Worm (Caenorhabditis elegans) whole organism, L1 larva: ENCODE data around the gene chmp-7.

Experiments
- C34B4.2 ChIP-seq: sonication (generic microtip); optimal IDR thresholded peaks from 2 replicates; lab custom pipeline; 2017; ENCODE audit warnings: mild to moderate bottlenecking, missing genetic modification characterization, missing compliant biosample characterization
- F16B12.6 ChIP-seq: fragments of 150-350 bp; optimal IDR thresholded peaks from 2 replicates; lab custom pipeline; 2014; ENCODE audit warnings: missing biosample characterization, missing genetic modification characterization
- aha-1 ChIP-seq: fragments of 150-350 bp; optimal IDR thresholded peaks from 2 replicates; lab custom pipeline; 2014; ENCODE audit warnings: missing biosample characterization, missing genetic modification characterization
- alr-1 ChIP-seq: fragments of 200-800 bp; sonication (Bioruptor generic); optimal IDR thresholded peaks from 2 replicates; lab custom pipeline; 2018; ENCODE audit warnings: borderline replicate concordance, mild to moderate bottlenecking, missing genetic modification characterization, missing compliant biosample characterization
- blmp-1 ChIP-seq: fragments of 150-350 bp; optimal IDR thresholded peaks from 2 replicates; lab custom pipeline; 2014; ENCODE audit warnings: missing biosample characterization, missing genetic modification characterization
- ceh-63 ChIP-seq: fragments of 200-800 bp; sonication (Bioruptor generic); optimal IDR thresholded peaks from 2 replicates; lab custom pipeline; 2018; ENCODE audit warnings: mild to moderate bottlenecking, missing genetic modification characterization, missing compliant biosample characterization
- ces-1 ChIP-seq: fragments of 150-350 bp; optimal IDR thresholded peaks from 2 replicates; lab custom pipeline; 2014; ENCODE audit warnings: missing biosample characterization, missing genetic modification reagents, missing genetic modification characterization
- dpl-1 ChIP-seq, 3 experiments: fragments of 150-350 bp in 2 of 3; sonication (generic microtip) in 1 of 3; optimal IDR thresholded peaks; 2 replicates each; lab custom pipeline; 2014 to 2017; ENCODE audit warnings: missing biosample characterization in 3 of 3, missing genetic modification characterization in 3 of 3, missing genetic modification reagents in 3 of 3
- dsc-1 ChIP-seq: sonication (generic microtip); optimal IDR thresholded peaks from 2 replicates; lab custom pipeline; 2016; ENCODE audit warnings: mild to moderate bottlenecking, missing genetic modification characterization, missing compliant biosample characterization
- efl-1 ChIP-seq, 4 experiments: fragments of 150-350 bp; optimal IDR thresholded peaks in 3 of 4; peaks in 1 of 4; 1 replicate in 1 of 4; 2 replicates in 3 of 4; lab custom pipeline; 2014; ENCODE audit warnings: missing biosample characterization in 2 of 4, missing genetic modification characterization in 2 of 4, missing genetic modification reagents in 2 of 4
- efl-3 ChIP-seq: fragments of 200-800 bp; sonication (Bioruptor generic); optimal IDR thresholded peaks from 2 replicates; lab custom pipeline; 2018; ENCODE audit warnings: mild to moderate bottlenecking, missing genetic modification characterization, missing compliant biosample characterization
- elt-3 ChIP-seq, 6 experiments: fragments of 150-350 bp in 1 of 6; sonication (generic microtip); optimal IDR thresholded peaks; 2 replicates each; lab custom pipeline; 2017 to 2018; ENCODE audit warnings: missing biosample characterization in 6 of 6, missing genetic modification characterization in 6 of 6, inconsistent platforms in 1 of 6
- fkh-10 ChIP-seq: sonication (generic microtip); optimal IDR thresholded peaks from 2 replicates; lab custom pipeline; 2017; ENCODE audit warnings: missing biosample characterization, missing genetic modification reagents, missing genetic modification characterization
- grh-1 ChIP-seq: fragments of 200-800 bp; sonication (Bioruptor generic); IDR thresholded peaks from 2 replicates; pipeline ENCODE4 v1.3.6; 2022; ENCODE audit warnings: missing genetic modification reagents, missing genetic modification characterization, missing compliant biosample characterization
- hlh-17 ChIP-seq: fragments of 200-800 bp; sonication (Bioruptor generic); optimal IDR thresholded peaks from 2 replicates; lab custom pipeline; 2018; ENCODE audit warnings: missing genetic modification characterization, mild to moderate bottlenecking, missing compliant biosample characterization, moderate library complexity, borderline replicate concordance
- hpl-2 ChIP-seq: fragments of 150-350 bp; optimal IDR thresholded peaks from 2 replicates; lab custom pipeline; 2014; ENCODE audit warnings: missing biosample characterization, missing genetic modification reagents, missing genetic modification characterization
- irx-1 ChIP-seq: sonication (generic microtip); optimal IDR thresholded peaks from 2 replicates; lab custom pipeline; 2016; ENCODE audit warnings: missing genetic modification characterization, missing compliant biosample characterization
- isw-1 ChIP-seq: fragments of 200-800 bp; sonication (Bioruptor generic); IDR thresholded peaks from 2 replicates; pipeline ENCODE4 v1.3.6; 2022; ENCODE audit warnings: missing genetic modification characterization, missing compliant biosample characterization
- lin-13 ChIP-seq: fragments of 150-350 bp; optimal IDR thresholded peaks from 2 replicates; lab custom pipeline; 2014; ENCODE audit warnings: missing biosample characterization, missing genetic modification reagents, missing genetic modification characterization
- lin-14 ChIP-seq: fragments of 200-800 bp; sonication (Bioruptor generic); optimal IDR thresholded peaks from 2 replicates; lab custom pipeline; 2018; ENCODE audit warnings: mild to moderate bottlenecking, missing genetic modification characterization, moderate library complexity, missing compliant biosample characterization
- lin-35 ChIP-seq, 2 experiments: fragments of 150-350 bp; optimal IDR thresholded peaks; 2 replicates each; lab custom pipeline; 2014; ENCODE audit warnings: missing biosample characterization in 2 of 2, missing genetic modification characterization in 2 of 2, missing genetic modification reagents in 2 of 2
- lsy-2 ChIP-seq, 2 experiments: fragments of 150-350 bp; optimal IDR thresholded peaks; 2 replicates each; lab custom pipeline; 2014; ENCODE audit warnings: missing biosample characterization in 2 of 2, missing genetic modification characterization in 2 of 2
- mdl-1 ChIP-seq, 2 experiments: fragments of 150-350 bp; optimal IDR thresholded peaks; 2 replicates each; lab custom pipeline; 2014 to 2017; ENCODE audit warnings: missing biosample characterization in 2 of 2, missing genetic modification characterization in 2 of 2, inconsistent platforms in 1 of 2
- mep-1 ChIP-seq: fragments of 150-350 bp; optimal IDR thresholded peaks from 2 replicates; lab custom pipeline; 2014; ENCODE audit warnings: missing biosample characterization, missing genetic modification characterization
- nhr-19 ChIP-seq: fragments of 200-800 bp; sonication (Bioruptor generic); conservative IDR thresholded peaks from 2 replicates; pipeline ENCODE4 v1.3.6; 2022; ENCODE audit warnings: missing genetic modification characterization, missing compliant biosample characterization
- nhr-20 ChIP-seq: sonication (generic microtip); optimal IDR thresholded peaks from 2 replicates; lab custom pipeline; 2016; ENCODE audit warnings: mild to moderate bottlenecking, missing genetic modification characterization, missing compliant biosample characterization
- nhr-71 ChIP-seq: sonication (generic microtip); optimal IDR thresholded peaks from 2 replicates; lab custom pipeline; 2016; ENCODE audit warnings: mild to moderate bottlenecking, missing genetic modification characterization, moderate library complexity, missing compliant biosample characterization
- nhr-76 ChIP-seq: sonication (generic microtip); optimal IDR thresholded peaks from 2 replicates; lab custom pipeline; 2017; ENCODE audit warnings: missing biosample characterization, missing genetic modification characterization
- nhr-84 ChIP-seq: sonication (generic microtip); optimal IDR thresholded peaks from 2 replicates; lab custom pipeline; 2017; ENCODE audit warnings: missing biosample characterization, missing genetic modification characterization
- nhr-85 ChIP-seq: sonication (generic microtip); peaks from one replicate; lab custom pipeline; 2016; ENCODE audit warnings: missing genetic modification characterization, inconsistent platforms, missing compliant biosample characterization
- nhr-90 ChIP-seq: sonication (generic microtip); optimal IDR thresholded peaks from 2 replicates; lab custom pipeline; 2016; ENCODE audit warnings: mild to moderate bottlenecking, missing genetic modification characterization, missing compliant biosample characterization; ENCODE audit not compliant: poor library complexity
- pax-3 ChIP-seq: fragments of 200-800 bp; sonication (Bioruptor generic); optimal IDR thresholded peaks from 2 replicates; lab custom pipeline; 2018; ENCODE audit warnings: mild to moderate bottlenecking, missing genetic modification characterization, moderate library complexity, missing compliant biosample characterization
- pqm-1 ChIP-seq: sonication (generic microtip); optimal IDR thresholded peaks from 3 replicates; lab custom pipeline; 2017; ENCODE audit warnings: missing biosample characterization, missing genetic modification characterization
- skn-1 ChIP-seq: fragments of 150-350 bp; optimal IDR thresholded peaks from 2 replicates; lab custom pipeline; 2014; ENCODE audit warnings: missing biosample characterization, missing genetic modification characterization
- snu-23 ChIP-seq: sonication (generic microtip); optimal IDR thresholded peaks from 2 replicates; lab custom pipeline; 2016; ENCODE audit warnings: missing genetic modification characterization, missing compliant biosample characterization
- sox-4 ChIP-seq: sonication (generic microtip); optimal IDR thresholded peaks from 2 replicates; lab custom pipeline; 2016; ENCODE audit warnings: missing genetic modification characterization, missing compliant biosample characterization
- swsn-7 ChIP-seq: sonication (generic microtip); optimal IDR thresholded peaks from 2 replicates; lab custom pipeline; 2016; ENCODE audit warnings: missing genetic modification characterization, missing compliant biosample characterization
- unc-130 ChIP-seq: fragments of 150-350 bp; optimal IDR thresholded peaks from 2 replicates; lab custom pipeline; 2017; ENCODE audit warnings: missing biosample characterization, missing genetic modification characterization, inconsistent platforms
- unc-62 ChIP-seq: fragments of 150-350 bp; optimal IDR thresholded peaks from 2 replicates; lab custom pipeline; 2014; ENCODE audit warnings: missing biosample characterization, missing genetic modification reagents, missing genetic modification characterization
- unc-86 ChIP-seq: sonication (generic microtip); optimal IDR thresholded peaks from 2 replicates; lab custom pipeline; 2016; ENCODE audit warnings: missing genetic modification characterization, missing compliant biosample characterization
- unc-98 ChIP-seq: fragments of 200-800 bp; sonication (Bioruptor generic); IDR thresholded peaks from 2 replicates; pipeline ENCODE4 v1.3.6; 2022; ENCODE audit warnings: missing genetic modification characterization, missing compliant biosample characterization
- zag-1 ChIP-seq: fragments of 150-350 bp; optimal IDR thresholded peaks from 2 replicates; lab custom pipeline; 2014; ENCODE audit warnings: missing biosample characterization, missing genetic modification characterization
- zip-4 ChIP-seq: fragments of 200-800 bp; sonication (Bioruptor generic); optimal IDR thresholded peaks from 2 replicates; lab custom pipeline; 2018; ENCODE audit warnings: mild to moderate bottlenecking, missing genetic modification characterization, moderate library complexity, missing compliant biosample characterization
- ztf-11 ChIP-seq, 2 experiments: sonication (generic microtip); optimal IDR thresholded peaks; 2 replicates each; lab custom pipeline; 2016 to 2017; ENCODE audit warnings: missing genetic modification characterization in 2 of 2, missing biosample characterization in 1 of 2, missing compliant biosample characterization in 1 of 2
- ztf-4 ChIP-seq: fragments of 150-350 bp; optimal IDR thresholded peaks from 2 replicates; lab custom pipeline; 2014; ENCODE audit warnings: missing biosample characterization, missing genetic modification characterization

Gene chmp-7

DNA sequence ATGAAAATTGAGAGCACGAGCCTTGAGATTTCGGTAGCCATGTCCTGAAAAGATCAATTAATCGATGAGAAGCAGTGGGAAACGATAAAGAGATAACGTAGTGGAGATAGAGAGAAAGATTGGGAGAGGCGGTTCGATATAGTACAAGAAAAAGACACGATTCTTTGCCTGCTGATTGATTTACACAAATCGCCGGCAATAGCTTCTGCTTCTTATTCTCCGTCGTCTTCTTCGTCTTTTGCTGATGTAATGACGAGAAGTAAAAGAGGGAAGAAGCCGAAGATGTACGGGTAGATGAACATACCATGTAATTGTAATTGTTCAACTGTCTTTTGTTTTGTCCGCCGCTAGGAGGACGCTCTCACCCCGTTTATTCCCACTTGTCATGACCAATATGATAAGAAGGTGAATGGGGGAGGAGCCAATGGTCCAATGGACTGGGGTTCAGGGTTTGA is 25.5 kb upstream of the chmp-7 start, which contains the start of gene F37B12.1:
TSS of gene F37B12.1 (minus strand) at position 51 of the 455 bp plus-strand sequence.
- TF ChIP-seq blmp-1 (peak; percentile 7), aha-1 (tag; lab: Kevin White, UChicago) (no peak), ceh-63 (no peak), elt-3 (tag; optimal IDR thresholded peaks at IDR 0.05; lab: Kevin White, UChicago) (peak in 1 of 6 experiments; percentile 14), hlh-17 (GFP tag; lab: Kevin White, UChicago) (no peak)
- TF ChIP-seq, all 84 proteins: peak for 2

DNA sequence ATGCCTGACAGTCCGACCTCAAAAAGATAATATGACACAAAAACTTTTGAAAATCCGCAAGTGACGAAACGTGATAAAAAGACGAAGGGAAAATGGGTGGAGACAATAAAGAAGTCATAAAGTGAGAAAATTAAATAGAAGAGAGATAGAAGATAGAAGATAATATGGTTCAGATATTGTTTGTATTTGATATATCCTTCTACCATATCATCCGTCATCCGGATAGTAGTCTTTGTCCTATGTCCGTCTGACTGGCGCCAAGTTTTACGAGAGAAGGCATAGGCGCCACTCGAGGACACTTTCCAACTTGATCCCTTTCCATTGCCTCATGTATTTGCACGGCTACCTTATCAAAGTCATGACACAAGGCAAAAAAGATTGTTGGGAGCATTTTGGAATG is 22.9 kb upstream of the chmp-7 start:
- TF ChIP-seq mdl-1 (tag; optimal IDR thresholded peaks at IDR 0.05; lab: Kevin White, UChicago) = peak in 1 of 2 experiments; percentile 15
- TF ChIP-seq C34B4.2 (tag; lab: Kevin White, UChicago) = no peak
- no peak for TF ChIP-seq skn-1 (tag; lab: Kevin White, UChicago)
- no peak for TF ChIP-seq unc-62 (GFP tag; lab: Kevin White, UChicago)
- TF ChIP-seq irx-1 = no peak
- no peak for TF ChIP-seq ztf-11 (tag; optimal IDR thresholded peaks at IDR 0.05; lab: Kevin White, UChicago)
- TF ChIP-seq nhr-71 = peak; percentile 61
- no peak for TF ChIP-seq ztf-4 (tag; lab: Kevin White, UChicago)
- TF ChIP-seq lsy-2 (tag; optimal IDR thresholded peaks at IDR 0.05; lab: Kevin White, UChicago) = peak in 1 of 2 experiments; percentile 31
- TF ChIP-seq nhr-19 = no peak; the same call in 1 of the 2 replicates
- no peak for TF ChIP-seq alr-1 (tag; lab: Kevin White, UChicago)
- TF ChIP-seq blmp-1 = peak; percentile 93
- no peak for TF ChIP-seq unc-86 (tag; lab: Kevin White, UChicago)
- TF ChIP-seq ceh-63 = no peak
- no peak for TF ChIP-seq pqm-1 (tag; lab: Kevin White, UChicago)
- TF ChIP-seq F16B12.6 (tag; lab: Kevin White, UChicago) = no peak
- peak; percentile 91 for TF ChIP-seq nhr-85 (tag; lab: Kevin White, UChicago)
- TF ChIP-seq hlh-17 (GFP tag; lab: Kevin White, UChicago) = no peak
- no peak for TF ChIP-seq nhr-84
- no peak for TF ChIP-seq fkh-10
- TF ChIP-seq lin-35 (GFP tag; optimal IDR thresholded peaks at IDR 0.05; lab: Kevin White, UChicago) = no peak
- no peak for TF ChIP-seq zag-1 (tag; lab: Kevin White, UChicago)
- peak in 4 of 6 experiments; percentile 55 to 94 (median 69) for TF ChIP-seq elt-3 (tag; optimal IDR thresholded peaks at IDR 0.05; lab: Kevin White, UChicago)
- no peak for TF ChIP-seq dpl-1 (GFP tag; optimal IDR thresholded peaks at IDR 0.05; lab: Kevin White, UChicago)
- TF ChIP-seq ces-1 (GFP tag; lab: Kevin White, UChicago) = no peak
- TF ChIP-seq nhr-76 (tag; lab: Kevin White, UChicago) = no peak
- no peak for TF ChIP-seq unc-98 (GFP tag; lab: Robert Waterston, UW)
- TF ChIP-seq dsc-1 (tag; lab: Kevin White, UChicago) = no peak
- TF ChIP-seq sox-4 (tag; lab: Kevin White, UChicago) = no peak
- no peak for TF ChIP-seq pax-3 (tag; lab: Kevin White, UChicago)
- TF ChIP-seq lin-13 (GFP tag; lab: Kevin White, UChicago) = no peak
- peak; percentile 41 for TF ChIP-seq nhr-90
- TF ChIP-seq isw-1 (GFP tag; lab: Robert Waterston, UW) = no peak
- TF ChIP-seq unc-130 (tag; lab: Kevin White, UChicago) = peak; percentile 18
- TF ChIP-seq zip-4 (GFP tag; lab: Kevin White, UChicago) = no peak
- TF ChIP-seq hpl-2 (GFP tag; lab: Kevin White, UChicago) = no peak
- peak; percentile 56 for TF ChIP-seq snu-23
- TF ChIP-seq efl-3 (GFP tag; lab: Kevin White, UChicago) = no peak
- TF ChIP-seq swsn-7 (tag; lab: Kevin White, UChicago) = no peak
- peak; percentile 45 for TF ChIP-seq grh-1 (GFP tag; lab: Robert Waterston, UW)
- no peak for TF ChIP-seq mep-1 (tag; lab: Kevin White, UChicago)
- no peak for TF ChIP-seq efl-1 (optimal IDR thresholded peaks at IDR 0.05; lab: Kevin White, UChicago)
- no peak for TF ChIP-seq efl-1 (GFP tag; optimal IDR thresholded peaks at IDR 0.05 in 1 of 2; lab: Kevin White, UChicago)
- TF ChIP-seq lin-14 (GFP tag; lab: Kevin White, UChicago) = peak; percentile 65
- TF ChIP-seq nhr-20 (tag; lab: Kevin White, UChicago) = peak; percentile 63
